Worm (Caenorhabditis elegans) whole organism, L4 larva: Measurements from ENCODE around the gene C05D12.1.

Source experiments
- F10B5.3 ChIP-seq: sonication (generic microtip); optimal IDR thresholded peaks from 2 replicates; lab custom pipeline; 2016; ENCODE audit warnings: mild to moderate bottlenecking, missing genetic modification characterization, missing compliant biosample characterization
- F26F4.8 ChIP-seq: fragments of 200-800 bp; sonication (Bioruptor generic); conservative IDR thresholded peaks from 2 replicates; pipeline ENCODE4 v1.3.6; 2022; ENCODE audit warnings: missing genetic modification characterization, missing compliant biosample characterization
- T20F7.1 ChIP-seq: fragments of 200-800 bp; sonication (Bioruptor generic); optimal IDR thresholded peaks from 2 replicates; lab custom pipeline; 2018; ENCODE audit warnings: mild to moderate bottlenecking, missing genetic modification characterization, missing compliant biosample characterization
- Y48G9A.11 ChIP-seq: fragments of 200-800 bp; sonication (Bioruptor generic); IDR thresholded peaks from 2 replicates; pipeline ENCODE4 v1.3.6; 2022; ENCODE audit warnings: missing genetic modification reagents, missing genetic modification characterization, missing compliant biosample characterization
- Y5F2A.4 ChIP-seq: fragments of 200-800 bp; sonication (Bioruptor generic); optimal IDR thresholded peaks from 2 replicates; lab custom pipeline; 2018; ENCODE audit warnings: mild to moderate bottlenecking, missing genetic modification characterization, missing compliant biosample characterization
- Y75B8A.6 ChIP-seq: fragments of 200-800 bp; sonication (Bioruptor generic); IDR thresholded peaks from 2 replicates; pipeline ENCODE4 v1.3.6; 2022; ENCODE audit warnings: missing genetic modification reagents, missing genetic modification characterization, missing compliant biosample characterization
- ZK546.5 ChIP-seq, 2 experiments: sonication (generic microtip); optimal IDR thresholded peaks; 2 replicates each; lab custom pipeline; 2017; ENCODE audit warnings: missing biosample characterization in 2 of 2, missing genetic modification characterization in 2 of 2
- aha-1 ChIP-seq: fragments of 150-350 bp; peaks from one replicate; lab custom pipeline; 2014; ENCODE audit warnings: missing biosample characterization, missing genetic modification characterization
- ama-1 ChIP-seq: fragments of 150-350 bp; optimal IDR thresholded peaks from 2 replicates; lab custom pipeline; 2014; ENCODE audit warnings: inconsistent platforms, mixed read lengths
- ceh-28 ChIP-seq: fragments of 150-350 bp; optimal IDR thresholded peaks from 2 replicates; lab custom pipeline; 2014; ENCODE audit warnings: missing biosample characterization, missing genetic modification reagents, missing genetic modification characterization
- ceh-82 ChIP-seq: sonication (generic microtip); optimal IDR thresholded peaks from 2 replicates; lab custom pipeline; 2017; ENCODE audit warnings: missing biosample characterization, missing genetic modification characterization
- ces-1 ChIP-seq: fragments of 150-350 bp; sonication (generic microtip); optimal IDR thresholded peaks from 4 replicates; lab custom pipeline; 2014; ENCODE audit warnings: missing biosample characterization, missing genetic modification reagents, missing genetic modification characterization
- cey-2 ChIP-seq: sonication (generic microtip); optimal IDR thresholded peaks from 3 replicates; lab custom pipeline; 2017; ENCODE audit warnings: missing genetic modification characterization, mild to moderate bottlenecking, missing compliant biosample characterization, antibody characterized with exemption, borderline replicate concordance; ENCODE audit not compliant: insufficient read depth
- ctbp-1 ChIP-seq: fragments of 200-800 bp; sonication (Bioruptor generic); IDR thresholded peaks from 2 replicates; pipeline ENCODE4 v1.3.6; 2022; ENCODE audit warnings: missing genetic modification reagents, missing genetic modification characterization, missing compliant biosample characterization
- daf-16 ChIP-seq, 3 experiments: sonication (generic microtip); optimal IDR thresholded peaks; 2 replicates each; lab custom pipeline; 2016 to 2017; ENCODE audit warnings: missing genetic modification characterization in 3 of 3, missing genetic modification reagents in 3 of 3, mild to moderate bottlenecking in 2 of 3, missing compliant biosample characterization in 2 of 3, missing biosample characterization in 1 of 3, moderate library complexity in 1 of 3
- daf-19 ChIP-seq: fragments of 200-800 bp; sonication (Bioruptor generic); conservative IDR thresholded peaks from 2 replicates; pipeline ENCODE4 v1.3.6; 2022; ENCODE audit warnings: missing genetic modification characterization, missing compliant biosample characterization
- daf-8 ChIP-seq: fragments of 200-800 bp; sonication (Bioruptor generic); IDR thresholded peaks from 2 replicates; pipeline ENCODE4 v1.3.6; 2022; ENCODE audit warnings: missing genetic modification characterization, missing compliant biosample characterization
- dmd-6 ChIP-seq: fragments of 200-800 bp; sonication (Bioruptor generic); IDR thresholded peaks from 2 replicates; pipeline ENCODE4 v1.3.6; 2022; ENCODE audit warnings: missing genetic modification reagents, missing genetic modification characterization, missing compliant biosample characterization
- dpl-1 ChIP-seq: fragments of 150-350 bp; optimal IDR thresholded peaks from 2 replicates; lab custom pipeline; 2014; ENCODE audit warnings: missing biosample characterization, missing genetic modification reagents, missing genetic modification characterization
- egl-27 ChIP-seq: sonication (generic microtip); optimal IDR thresholded peaks from 3 replicates; lab custom pipeline; 2017; ENCODE audit warnings: missing biosample characterization, missing genetic modification reagents, missing genetic modification characterization
- fos-1 ChIP-seq: fragments of 150-350 bp; optimal IDR thresholded peaks from 2 replicates; lab custom pipeline; 2014; ENCODE audit warnings: missing biosample characterization, missing genetic modification characterization
- hlh-30 ChIP-seq: sonication (generic microtip); optimal IDR thresholded peaks from 2 replicates; lab custom pipeline; 2017; ENCODE audit warnings: antibody characterized with exemption, mild to moderate bottlenecking, missing genetic modification characterization, missing compliant biosample characterization; ENCODE audit not compliant: insufficient read depth
- hmg-1.1 ChIP-seq: fragments of 200-800 bp; sonication (Bioruptor generic); IDR thresholded peaks from 2 replicates; pipeline ENCODE4 v1.3.6; 2022; ENCODE audit warnings: missing genetic modification reagents, missing genetic modification characterization, missing compliant biosample characterization
- lin-39 ChIP-seq: fragments of 150-350 bp; optimal IDR thresholded peaks from 2 replicates; lab custom pipeline; 2014; ENCODE audit warnings: missing biosample characterization, missing genetic modification reagents, missing genetic modification characterization
- mdt-29 ChIP-seq: fragments of 200-800 bp; sonication (Bioruptor generic); IDR thresholded peaks from 2 replicates; pipeline ENCODE4 v1.3.6; 2022; ENCODE audit warnings: missing genetic modification reagents, missing genetic modification characterization, missing compliant biosample characterization
- mep-1 ChIP-seq: fragments of 150-350 bp; sonication (generic microtip); optimal IDR thresholded peaks from 3 replicates; lab custom pipeline; 2014; ENCODE audit warnings: missing biosample characterization, missing genetic modification characterization
- mes-2 ChIP-seq: sonication (generic microtip); optimal IDR thresholded peaks from 2 replicates; lab custom pipeline; 2016; ENCODE audit warnings: missing genotype, mild to moderate bottlenecking, missing genetic modification characterization, missing compliant biosample characterization; ENCODE audit not compliant: poor library complexity, severe bottlenecking
- mxl-3 ChIP-seq: fragments of 200-800 bp; sonication (Bioruptor generic); optimal IDR thresholded peaks from 2 replicates; lab custom pipeline; 2018; ENCODE audit warnings: mild to moderate bottlenecking, missing genetic modification characterization, missing compliant biosample characterization
- nhr-10 ChIP-seq: fragments of 150-350 bp; optimal IDR thresholded peaks from 2 replicates; lab custom pipeline; 2014; ENCODE audit warnings: missing biosample characterization, missing genetic modification characterization
- nhr-11 ChIP-seq: fragments of 150-350 bp; optimal IDR thresholded peaks from 2 replicates; lab custom pipeline; 2014; ENCODE audit warnings: missing biosample characterization, missing genetic modification characterization
- nhr-25 ChIP-seq: sonication (generic microtip); optimal IDR thresholded peaks from 2 replicates; lab custom pipeline; 2017; ENCODE audit warnings: missing genetic modification characterization, mild to moderate bottlenecking, missing compliant biosample characterization, antibody characterized with exemption, moderate library complexity, borderline replicate concordance; ENCODE audit not compliant: insufficient read depth
- nhr-28 ChIP-seq: fragments of 150-350 bp; optimal IDR thresholded peaks from 2 replicates; lab custom pipeline; 2014; ENCODE audit warnings: missing biosample characterization, missing genetic modification characterization
- nhr-41 ChIP-seq: fragments of 200-800 bp; sonication (Bioruptor generic); IDR thresholded peaks from 2 replicates; pipeline ENCODE4 v1.3.6; 2022; ENCODE audit warnings: missing genetic modification reagents, missing genetic modification characterization, missing compliant biosample characterization
- nhr-48 ChIP-seq: sonication (generic microtip); optimal IDR thresholded peaks from 2 replicates; lab custom pipeline; 2016; ENCODE audit warnings: mild to moderate bottlenecking, missing genetic modification characterization, missing compliant biosample characterization
- nhr-76 ChIP-seq: fragments of 150-350 bp; optimal IDR thresholded peaks from 2 replicates; lab custom pipeline; 2014; ENCODE audit warnings: missing biosample characterization, missing genetic modification characterization
- nhr-77 ChIP-seq: fragments of 150-350 bp; optimal IDR thresholded peaks from 2 replicates; lab custom pipeline; 2014; ENCODE audit warnings: missing biosample characterization, missing genetic modification characterization
- pqm-1 ChIP-seq: sonication (generic microtip); optimal IDR thresholded peaks from 2 replicates; lab custom pipeline; 2017; ENCODE audit warnings: missing biosample characterization, missing genetic modification characterization
- saeg-2 ChIP-seq: fragments of 200-800 bp; sonication (Bioruptor generic); IDR thresholded peaks from 2 replicates; pipeline ENCODE4 v1.3.6; 2022; ENCODE audit warnings: missing genetic modification reagents, missing genetic modification characterization, missing compliant biosample characterization
- spr-1 ChIP-seq: sonication (generic microtip); optimal IDR thresholded peaks from 2 replicates; lab custom pipeline; 2016; ENCODE audit warnings: mild to moderate bottlenecking, missing genetic modification characterization, missing compliant biosample characterization
- spr-3 ChIP-seq: fragments of 200-800 bp; sonication (Bioruptor generic); optimal IDR thresholded peaks from 2 replicates; lab custom pipeline; 2018; ENCODE audit warnings: mild to moderate bottlenecking, missing genetic modification characterization, missing compliant biosample characterization
- tag-97 ChIP-seq: fragments of 200-800 bp; sonication (Bioruptor generic); IDR thresholded peaks from 2 replicates; pipeline ENCODE4 v1.3.6; 2022; ENCODE audit warnings: missing genetic modification characterization, missing compliant biosample characterization
- tra-1 ChIP-seq: fragments of 200-800 bp; sonication (Bioruptor generic); IDR thresholded peaks from 2 replicates; pipeline ENCODE4 v1.3.6; 2022; ENCODE audit warnings: missing genetic modification reagents, missing genetic modification characterization, missing compliant biosample characterization
- unc-130 ChIP-seq: sonication (generic microtip); optimal IDR thresholded peaks from 2 replicates; lab custom pipeline; 2016; ENCODE audit warnings: missing genetic modification reagents, missing genetic modification characterization, missing compliant biosample characterization
- zag-1 ChIP-seq: fragments of 150-350 bp; optimal IDR thresholded peaks from 2 replicates; lab custom pipeline; 2014; ENCODE audit warnings: missing biosample characterization, missing genetic modification characterization
- zfp-3 ChIP-seq: fragments of 200-800 bp; sonication (Bioruptor generic); conservative IDR thresholded peaks from 2 replicates; pipeline ENCODE4 v1.3.6; 2022; ENCODE audit warnings: missing genetic modification reagents, missing genetic modification characterization, missing compliant biosample characterization
- zip-11 ChIP-seq: fragments of 200-800 bp; sonication (Bioruptor generic); IDR thresholded peaks from 2 replicates; pipeline ENCODE4 v1.3.6; 2022; ENCODE audit warnings: missing genetic modification characterization, missing compliant biosample characterization
- ztf-7 ChIP-seq: fragments of 150-350 bp; optimal IDR thresholded peaks from 2 replicates; lab custom pipeline; 2014; ENCODE audit warnings: missing biosample characterization, missing genetic modification characterization

The C05D12.1 gene

ce11 chrII:11415672-11416071, at the start of gene C05D12.1:
Gene C05D12.1, minus strand, starts transcription at chrII:11415772.
- TF ChIP-seq unc-130 (GFP tag; lab: Kevin White, UChicago) = no peak
- TF ChIP-seq daf-16 (GFP tag; optimal IDR thresholded peaks at IDR 0.05; lab: Kevin White, UChicago) = no peak
- no peak for TF ChIP-seq daf-16 (tag; optimal IDR thresholded peaks at IDR 0.05; lab: Kevin White, UChicago)
- TF ChIP-seq T20F7.1 = no peak
- TF ChIP-seq dmd-6 (GFP tag; lab: Robert Waterston, UW) = no peak
- TF ChIP-seq nhr-11 (tag; lab: Kevin White, UChicago) = no peak
- TF ChIP-seq cey-2 (tag; lab: Kevin White, UChicago) = no peak
- no peak for TF ChIP-seq mes-2 (tag; lab: Kevin White, UChicago)
- no peak for TF ChIP-seq hlh-30 (tag; lab: Kevin White, UChicago)
- no peak for TF ChIP-seq ztf-7 (tag; lab: Kevin White, UChicago)
- TF ChIP-seq ceh-82 (tag; lab: Kevin White, UChicago) = no peak
- TF ChIP-seq, all 104 proteins: peak for 0

- peak; percentile 67 for TF ChIP-seq mep-1 (tag; lab: Kevin White, UChicago)
- TF ChIP-seq lin-39 (tag; lab: Kevin White, UChicago) = no peak
- no peak for TF ChIP-seq cey-2 (tag; lab: Kevin White, UChicago)
- TF ChIP-seq egl-27 (tag; lab: Kevin White, UChicago) = no peak
- peak; percentile 46 for TF ChIP-seq pqm-1 (tag; lab: Kevin White, UChicago)
- no peak for TF ChIP-seq nhr-41 (GFP tag; lab: Robert Waterston, UW)
- no peak for TF ChIP-seq daf-19 (GFP tag; lab: Robert Waterston, UW)
- TF ChIP-seq spr-3 (GFP tag; lab: Kevin White, UChicago) = no peak
- peak; percentile 31 for TF ChIP-seq nhr-10
- peak; percentile 46; the same call in 1 of the 2 replicates for TF ChIP-seq tra-1 (GFP tag; lab: Robert Waterston, UW)
- peak; percentile 91 for TF ChIP-seq mxl-3
- peak; percentile 54 for TF ChIP-seq dpl-1
- no peak for TF ChIP-seq mdt-29 (GFP tag; lab: Robert Waterston, UW)
- TF ChIP-seq ctbp-1 = no peak
- TF ChIP-seq fos-1 (tag; lab: Kevin White, UChicago) = no peak
- TF ChIP-seq ceh-28 = peak; percentile 11
- TF ChIP-seq Y75B8A.6 = no peak
- TF ChIP-seq F10B5.3 (tag; lab: Kevin White, UChicago) = no peak
- TF ChIP-seq spr-1 = peak; percentile 60
- TF ChIP-seq ZK546.5 (tag; optimal IDR thresholded peaks at IDR 0.05; lab: Kevin White, UChicago) = no peak
- no peak for TF ChIP-seq nhr-76
- TF ChIP-seq hmg-1.1 = peak; percentile 45; the same call in 1 of the 2 replicates
- TF ChIP-seq Y48G9A.11 (GFP tag; lab: Robert Waterston, UW) = no peak
- no peak for TF ChIP-seq zfp-3 (GFP tag; lab: Robert Waterston, UW)
- TF ChIP-seq aha-1 (tag; lab: Kevin White, UChicago) = peak; percentile 96
- 0 out of 2 replicates have a peak, but pooled peaks have one; percentile 23 for TF ChIP-seq saeg-2 (GFP tag; lab: Robert Waterston, UW)
- TF ChIP-seq daf-16 (GFP tag; optimal IDR thresholded peaks at IDR 0.05; lab: Kevin White, UChicago) = peak in 1 of 2 experiments; percentile 3
- peak; percentile 68 for TF ChIP-seq daf-16 (tag; optimal IDR thresholded peaks at IDR 0.05; lab: Kevin White, UChicago)
- no peak for TF ChIP-seq nhr-11 (tag; lab: Kevin White, UChicago)
- TF ChIP-seq zip-11 (GFP tag; lab: Robert Waterston, UW) = no peak
- TF ChIP-seq Y5F2A.4 = no peak
- TF ChIP-seq nhr-48 (tag; lab: Kevin White, UChicago) = peak; percentile 95
- TF ChIP-seq zag-1 (tag; lab: Kevin White, UChicago) = no peak
- TF ChIP-seq ces-1 (GFP tag; lab: Kevin White, UChicago) = no peak
- peak; percentile 81 for TF ChIP-seq dmd-6 (GFP tag; lab: Robert Waterston, UW)
- peak; percentile 79 for TF ChIP-seq mes-2 (tag; lab: Kevin White, UChicago)
- no peak for TF ChIP-seq daf-8
- TF ChIP-seq ama-1 (lab: Kevin White, UChicago) = no peak
- peak; percentile 20 for TF ChIP-seq nhr-77
- TF ChIP-seq F26F4.8 (GFP tag; lab: Robert Waterston, UW) = no peak
- TF ChIP-seq tag-97 (GFP tag; lab: Robert Waterston, UW) = no peak
- TF ChIP-seq nhr-25 (tag; lab: Kevin White, UChicago) = no peak
- TF ChIP-seq nhr-28 = peak; percentile 86
Measured at ce11 chrII:11464427-11464944, 48.9 kb upstream of the C05D12.1 start, which contains the start of the genes aars-1 and rga-1. Gene aars-1, minus strand, starts transcription at chrII:11464497. Gene rga-1, plus strand, starts transcription at chrII:11464894.
